Fruit fly (Drosophila melanogaster) whole organism, adult: ENCODE data around the gene Cyp28d1.

Source experiments
- CG11617 ChIP-seq: fragments of 200-800 bp; sonication (Bioruptor generic); optimal IDR thresholded peaks from 2 replicates; lab custom pipeline; 2017; ENCODE audit warnings: mild to moderate bottlenecking, missing biosample characterization, missing genetic modification reagents, missing genetic modification characterization
- CG12768 ChIP-seq: fragments of 200-800 bp; sonication (Bioruptor generic); optimal IDR thresholded peaks from 2 replicates; lab custom pipeline; 2017; ENCODE audit warnings: missing biosample characterization, missing genetic modification characterization, mild to moderate bottlenecking, moderate library complexity, missing genetic modification reagents
- CG14711 ChIP-seq: fragments of 200-800 bp; sonication (Bioruptor generic); optimal IDR thresholded peaks from 2 replicates; lab custom pipeline; 2018; ENCODE audit warnings: missing biosample characterization, mild to moderate bottlenecking, missing genetic modification characterization, moderate library complexity
- CG1620 ChIP-seq: fragments of 200-800 bp; sonication (Bioruptor generic); optimal IDR thresholded peaks from 2 replicates; lab custom pipeline; 2016; ENCODE audit warnings: missing biosample characterization, missing genetic modification characterization
- CG33017 ChIP-seq: fragments of 200-800 bp; sonication (Bioruptor generic); optimal IDR thresholded peaks from 2 replicates; lab custom pipeline; 2018; ENCODE audit warnings: missing biosample characterization, mild to moderate bottlenecking, missing genetic modification characterization, moderate library complexity
- CG5204 ChIP-seq: fragments of 200-800 bp; sonication (Bioruptor generic); optimal IDR thresholded peaks from 2 replicates; lab custom pipeline; 2016; ENCODE audit warnings: missing biosample characterization, missing genetic modification characterization
- CG7045 ChIP-seq: fragments of 200-800 bp; sonication (Bioruptor generic); optimal IDR thresholded peaks from 2 replicates; lab custom pipeline; 2017; ENCODE audit warnings: missing biosample characterization, mild to moderate bottlenecking, missing genetic modification characterization
- CG7101 ChIP-seq: fragments of 200-800 bp; sonication (Bioruptor generic); optimal IDR thresholded peaks from 2 replicates; lab custom pipeline; 2018; ENCODE audit warnings: missing biosample characterization, mild to moderate bottlenecking, missing genetic modification characterization, moderate library complexity
- Clk ChIP-seq: fragments of 200-800 bp; sonication (Bioruptor generic); optimal IDR thresholded peaks from 2 replicates; lab custom pipeline; 2017; ENCODE audit warnings: missing biosample characterization, missing genetic modification characterization
- Crg-1 ChIP-seq: fragments of 200-800 bp; sonication (Bioruptor generic); optimal IDR thresholded peaks from 2 replicates; lab custom pipeline; 2016; ENCODE audit warnings: missing biosample characterization, missing genetic modification characterization
- Hr96 ChIP-seq: fragments of 200-800 bp; sonication (Bioruptor generic); optimal IDR thresholded peaks from 2 replicates; lab custom pipeline; 2016; ENCODE audit warnings: missing biosample characterization, missing genetic modification characterization
- Mnt ChIP-seq: fragments of 200-800 bp; sonication (Bioruptor generic); optimal IDR thresholded peaks from 2 replicates; lab custom pipeline; 2016; ENCODE audit warnings: missing biosample characterization, mild to moderate bottlenecking, missing genetic modification characterization
- bab1 ChIP-seq: fragments of 200-800 bp; sonication (Bioruptor generic); optimal IDR thresholded peaks from 3 replicates; lab custom pipeline; 2019; ENCODE audit warnings: missing biosample characterization, mild to moderate bottlenecking, missing genetic modification characterization, moderate library complexity
- cic ChIP-seq: fragments of 200-800 bp; sonication (Bioruptor generic); optimal IDR thresholded peaks from 2 replicates; lab custom pipeline; 2017; ENCODE audit warnings: missing biosample characterization, mild to moderate bottlenecking, missing genetic modification characterization, moderate library complexity
- cnc ChIP-seq, 2 experiments: fragments of >200 bp; optimal IDR thresholded peaks; 2 replicates each; lab custom pipeline; 2017
- kay ChIP-seq: fragments of 200-800 bp; sonication (Bioruptor generic); peaks from one replicate; lab custom pipeline; 2016; ENCODE audit warnings: missing biosample characterization, missing genetic modification characterization, borderline replicate concordance
- ovo ChIP-seq: fragments of 200-800 bp; sonication (Bioruptor generic); optimal IDR thresholded peaks from 2 replicates; lab custom pipeline; 2016; ENCODE audit warnings: missing biosample characterization, missing genetic modification characterization
- pad ChIP-seq: fragments of 200-800 bp; sonication (Bioruptor generic); optimal IDR thresholded peaks from 3 replicates; lab custom pipeline; 2017; ENCODE audit warnings: missing biosample characterization, missing genetic modification characterization, mild to moderate bottlenecking, moderate library complexity, missing genetic modification reagents
- tj ChIP-seq: fragments of 200-800 bp; sonication (Bioruptor generic); optimal IDR thresholded peaks from 3 replicates; lab custom pipeline; 2017; ENCODE audit warnings: missing biosample characterization, mild to moderate bottlenecking, missing genetic modification characterization, moderate library complexity
- toe ChIP-seq: fragments of 200-800 bp; sonication (Bioruptor generic); optimal IDR thresholded peaks from 2 replicates; lab custom pipeline; 2016; ENCODE audit warnings: missing biosample characterization, missing genetic modification characterization

Gene Cyp28d1

dm6 chr2L:5210145-5210504 lies at the start of gene Cyp28d1:
Cyp28d1 (plus strand) TSS chr2L:5210460.
- TF ChIP-seq CG7101 (tag; lab: Kevin White, UChicago) (peak; percentile 29), kay (GFP tag; lab: Kevin White, UChicago) (peak; percentile 90), Crg-1 (GFP tag; lab: Kevin White, UChicago) (no peak), CG7045 (GFP tag; lab: Kevin White, UChicago) (no peak), CG5204 (peak; percentile 30), Mnt (GFP tag; lab: Kevin White, UChicago) (peak; percentile 10)

- TF ChIP-seq CG7101 (tag; lab: Kevin White, UChicago), result no peak
- no peak for TF ChIP-seq CG11617 (GFP tag; lab: Kevin White, UChicago)
- no peak for TF ChIP-seq cic (GFP tag; lab: Kevin White, UChicago)
- no peak for TF ChIP-seq kay (GFP tag; lab: Kevin White, UChicago)
- TF ChIP-seq tj (GFP tag; lab: Kevin White, UChicago), result no peak
- TF ChIP-seq Crg-1 (GFP tag; lab: Kevin White, UChicago), result no peak
- TF ChIP-seq cnc (optimal IDR thresholded peaks at IDR 0.05; lab: Kevin White, UChicago), result no peak
- TF ChIP-seq CG12768 (GFP tag; lab: Kevin White, UChicago), result no peak
- TF ChIP-seq CG5204, result no peak
- no peak for TF ChIP-seq bab1 (GFP tag; lab: Kevin White, UChicago)
- no peak for TF ChIP-seq Hr96 (GFP tag; lab: Kevin White, UChicago)
- TF ChIP-seq pad (GFP tag; lab: Kevin White, UChicago), result no peak
- no peak for TF ChIP-seq ovo (GFP tag; lab: Kevin White, UChicago)
- TF ChIP-seq CG7045 (GFP tag; lab: Kevin White, UChicago), result no peak
- no peak for TF ChIP-seq Mnt (GFP tag; lab: Kevin White, UChicago)
- no peak for TF ChIP-seq Clk (GFP tag; lab: Kevin White, UChicago)
- no peak for TF ChIP-seq CG1620 (GFP tag; lab: Kevin White, UChicago)
- no peak for TF ChIP-seq CG33017
- TF ChIP-seq toe, result no peak
These were observed 23.7 kb upstream of the Cyp28d1 start for dm6 chr2L:5186543-5186942.

- TF ChIP-seq CG1620 (GFP tag; lab: Kevin White, UChicago) (no peak), pad (GFP tag; lab: Kevin White, UChicago) (no peak)
These were observed 14.6 kb upstream of the Cyp28d1 start for dm6 chr2L:5195639-5196038.

dm6 chr2L:5196684-5197083 lies 13.6 kb upstream of the Cyp28d1 start:
- no peak for TF ChIP-seq bab1 (GFP tag; lab: Kevin White, UChicago)
- TF ChIP-seq tj (GFP tag; lab: Kevin White, UChicago), result no peak
- no peak for TF ChIP-seq CG7045 (GFP tag; lab: Kevin White, UChicago)
- TF ChIP-seq CG7101 (tag; lab: Kevin White, UChicago), result no peak
- TF ChIP-seq Mnt (GFP tag; lab: Kevin White, UChicago), result no peak
- no peak for TF ChIP-seq CG11617 (GFP tag; lab: Kevin White, UChicago)
- TF ChIP-seq CG33017, result no peak
- no peak for TF ChIP-seq cnc (optimal IDR thresholded peaks at IDR 0.05; lab: Kevin White, UChicago)
- TF ChIP-seq Crg-1 (GFP tag; lab: Kevin White, UChicago), result no peak
- TF ChIP-seq toe, result no peak
- no peak for TF ChIP-seq CG5204
- no peak for TF ChIP-seq Hr96 (GFP tag; lab: Kevin White, UChicago)

dm6 chr2L:5197200-5197599 lies 13.1 kb upstream of the Cyp28d1 start:
- TF ChIP-seq CG7045 (GFP tag; lab: Kevin White, UChicago), result no peak
- no peak for TF ChIP-seq pad (GFP tag; lab: Kevin White, UChicago)
- no peak for TF ChIP-seq Mnt (GFP tag; lab: Kevin White, UChicago)
- TF ChIP-seq CG1620 (GFP tag; lab: Kevin White, UChicago), result no peak
- no peak for TF ChIP-seq CG14711 (tag; lab: Kevin White, UChicago)
- no peak for TF ChIP-seq cic (GFP tag; lab: Kevin White, UChicago)

- TF ChIP-seq toe (no peak), CG14711 (tag; lab: Kevin White, UChicago) (no peak), cnc (optimal IDR thresholded peaks at IDR 0.05; lab: Kevin White, UChicago) (no peak), Clk (GFP tag; lab: Kevin White, UChicago) (no peak), CG33017 (no peak), cic (GFP tag; lab: Kevin White, UChicago) (no peak), bab1 (GFP tag; lab: Kevin White, UChicago) (no peak), CG5204 (no peak), pad (GFP tag; lab: Kevin White, UChicago) (no peak), CG11617 (GFP tag; lab: Kevin White, UChicago) (no peak), CG1620 (GFP tag; lab: Kevin White, UChicago) (no peak), kay (GFP tag; lab: Kevin White, UChicago) (no peak), CG7045 (GFP tag; lab: Kevin White, UChicago) (no peak), CG7101 (tag; lab: Kevin White, UChicago) (no peak), Crg-1 (GFP tag; lab: Kevin White, UChicago) (no peak), Mnt (GFP tag; lab: Kevin White, UChicago) (no peak), tj (GFP tag; lab: Kevin White, UChicago) (no peak), ovo (GFP tag; lab: Kevin White, UChicago) (no peak), Hr96 (GFP tag; lab: Kevin White, UChicago) (no peak)
These were observed 3.2 kb upstream of the Cyp28d1 start, which contains the start of gene Cyp28d2 for dm6 chr2L:5206964-5207585. Cyp28d2 (plus strand) TSS chr2L:5207267.
